Worm (Caenorhabditis elegans) whole organism, L2 larva: ENCODE data around the gene clec-124.
"Not testable (repeated sequence)": the region's sequence is repeated elsewhere in the genome, so short reads cannot be mapped to it uniquely, and the experiment has no call there.

ENCODE experiments used
- aly-2 ChIP-seq: fragments of 150-350 bp; optimal IDR thresholded peaks from 2 replicates; lab custom pipeline; 2014; ENCODE audit warnings: missing biosample characterization, missing genetic modification characterization
- ama-1 ChIP-seq: fragments of 150-350 bp; optimal IDR thresholded peaks from 2 replicates; lab custom pipeline; 2018; ENCODE audit warnings: inconsistent platforms
- lin-39 ChIP-seq: fragments of 150-350 bp; optimal IDR thresholded peaks from 2 replicates; lab custom pipeline; 2014; ENCODE audit warnings: missing biosample characterization, missing genetic modification reagents, missing genetic modification characterization
- nhr-23 ChIP-seq: fragments of 150-350 bp; optimal IDR thresholded peaks from 2 replicates; lab custom pipeline; 2014; ENCODE audit warnings: missing biosample characterization, missing genetic modification reagents, missing genetic modification characterization
- peb-1 ChIP-seq: fragments of 150-350 bp; optimal IDR thresholded peaks from 2 replicates; lab custom pipeline; 2014; ENCODE audit warnings: missing biosample characterization, missing genetic modification characterization

DNA sequence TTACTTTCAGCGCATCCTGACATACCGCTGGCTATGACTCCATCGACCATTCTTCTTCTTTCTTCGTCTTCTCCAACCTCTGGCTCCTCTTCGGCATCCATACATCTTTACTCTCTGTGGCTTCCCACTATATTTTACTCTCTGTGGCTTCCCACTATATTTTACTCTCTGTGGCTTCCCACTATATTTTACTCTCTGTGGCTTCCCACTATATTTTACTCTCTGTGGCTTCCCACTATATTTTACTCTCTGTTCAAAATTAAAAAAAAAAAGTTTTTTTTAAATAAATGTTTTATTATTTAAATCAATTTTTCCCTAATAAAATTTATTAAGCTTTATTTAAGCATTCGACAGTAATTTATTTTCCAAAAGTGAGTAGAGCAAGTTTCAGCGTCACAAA, 41.0 kb downstream of the clec-124 start, which contains the start of gene F39E9.14:
- TF ChIP-seq lin-39 (tag; lab: Kevin White, UChicago); ama-1 (lab: Kevin White, UChicago); peb-1 (tag; lab: Kevin White, UChicago); aly-2; nhr-23 (tag; lab: Kevin White, UChicago): not testable (repeated sequence)
